Worm (Caenorhabditis elegans): ENCODE data around the gene ugt-46.
A peak's percentile ranks its signal among the peaks of the same experiment; 100 is the strongest.

The ugt-46 gene

ce11 chrX:489635-490105 is 40.4 kb downstream of the ugt-46 start, which contains the start of gene egl-17 (continued):
- TF ChIP-seq nhr-90 (tag; optimal IDR thresholded peaks at IDR 0.05; ENCODE audit: poor library complexity) (peak; percentile 71), pax-3 (tag; optimal IDR thresholded peaks at IDR 0.05) (peak; percentile 59), sox-4 (tag; optimal IDR thresholded peaks at IDR 0.05) (peak; percentile 9), ceh-82 (tag; optimal IDR thresholded peaks at IDR 0.05) (peak; percentile 32 to 72 (median 57)), dsc-1 (tag; optimal IDR thresholded peaks at IDR 0.05) (peak; percentile 86), C16A3.4 (tag; optimal IDR thresholded peaks at IDR 0.05) (peak; percentile 70), lin-14 (GFP tag; optimal IDR thresholded peaks at IDR 0.05) (peak; percentile 63), isw-1 (GFP tag; IDR thresholded peaks at IDR 0.05) (no peak), egl-27 (tag; optimal IDR thresholded peaks at IDR 0.05) (no peak), dpl-1 (GFP tag; optimal IDR thresholded peaks at IDR 0.05) (peak in 2 of 3 experiments; percentile 28 to 29), fkh-10 (GFP tag; optimal IDR thresholded peaks at IDR 0.05) (peak; percentile 37), hpl-2 (GFP tag; optimal IDR thresholded peaks at IDR 0.05) (no peak), vab-15 (tag; optimal IDR thresholded peaks at IDR 0.05) (peak; percentile 44), pag-3 (tag; optimal IDR thresholded peaks at IDR 0.05; ENCODE audit: borderline replicate concordance, insufficient read depth) (no peak), aha-1 (tag; optimal IDR thresholded peaks at IDR 0.05) (no peak), nhr-20 (tag; optimal IDR thresholded peaks at IDR 0.05) (peak; percentile 53), unc-30 (tag; optimal IDR thresholded peaks at IDR 0.05) (no peak), egl-13 (tag; optimal IDR thresholded peaks at IDR 0.05) (no peak), ets-5 (GFP tag; IDR thresholded peaks at IDR 0.05) (no peak), tbx-2 (tag; optimal IDR thresholded peaks at IDR 0.05) (peak; percentile 45), grh-1 (GFP tag; IDR thresholded peaks at IDR 0.05) (no peak), ceh-90 (tag; optimal IDR thresholded peaks at IDR 0.05) (no peak), lin-39 (tag; optimal IDR thresholded peaks at IDR 0.05) (no peak), snpc-4 (tag; optimal IDR thresholded peaks at IDR 0.05) (peak; percentile 53), swsn-7 (tag; optimal IDR thresholded peaks at IDR 0.05) (peak; percentile 65), zip-4 (GFP tag; optimal IDR thresholded peaks at IDR 0.05) (no peak), mab-9 (GFP tag; IDR thresholded peaks at IDR 0.05) (no peak), xbp-1 (tag; optimal IDR thresholded peaks at IDR 0.05) (peak; percentile 44), fos-1 (tag; optimal IDR thresholded peaks at IDR 0.05) (peak; percentile 55), ceh-63 (GFP tag; optimal IDR thresholded peaks at IDR 0.05) (no peak), mdl-1 (tag; optimal IDR thresholded peaks at IDR 0.05) (peak in 1 of 2 experiments; percentile 54), ztf-4 (tag; optimal IDR thresholded peaks at IDR 0.05) (no peak), hlh-17 (GFP tag; optimal IDR thresholded peaks at IDR 0.05; ENCODE audit: borderline replicate concordance) (no peak), nhr-12 (tag; optimal IDR thresholded peaks at IDR 0.05) (no peak), mep-1 (tag; optimal IDR thresholded peaks at IDR 0.05) (peak; percentile 65), rnt-1 (tag; optimal IDR thresholded peaks at IDR 0.05) (peak; percentile 78), ceh-8 (GFP tag; optimal IDR thresholded peaks at IDR 0.05) (no peak), zag-1 (tag; optimal IDR thresholded peaks at IDR 0.05) (no peak), Y116A8C.19 (tag; optimal IDR thresholded peaks at IDR 0.05; ENCODE audit: borderline replicate concordance) (no peak), aly-2 (tag; optimal IDR thresholded peaks at IDR 0.05) (no peak)

DNA sequence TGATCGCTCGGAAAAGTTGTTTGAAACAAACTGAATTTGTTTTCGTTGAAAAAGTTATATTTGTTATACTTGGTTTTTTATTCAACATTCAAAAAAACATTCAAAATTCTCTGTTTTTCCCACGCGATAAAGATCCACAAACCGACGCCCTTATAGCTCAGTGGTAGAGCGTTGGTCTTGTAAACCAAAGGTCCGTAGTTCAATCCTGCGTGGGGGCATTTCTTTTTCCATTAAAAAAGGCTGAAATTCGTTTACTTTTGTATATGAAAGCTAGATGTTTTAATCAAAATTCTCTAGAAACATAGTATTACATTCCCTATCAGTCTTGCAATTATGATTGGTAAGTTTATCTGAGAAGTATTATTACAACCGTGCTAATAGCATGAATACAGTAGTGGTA is 42.4 kb downstream of the ugt-46 start:
- no peak for TF ChIP-seq nhr-28 (tag; optimal IDR thresholded peaks at IDR 0.05)
- TF ChIP-seq alr-1 (tag; optimal IDR thresholded peaks at IDR 0.05; ENCODE audit: borderline replicate concordance): peak; percentile 28
